Worm (Caenorhabditis elegans): Measurements from ENCODE around the gene T05B4.12.

ce11 chrV:4106688-4107087, 19.1 kb downstream of the T05B4.12 start:
- TF ChIP-seq snpc-4 (tag; optimal IDR thresholded peaks at IDR 0.05) (no peak), mdl-1 (tag; optimal IDR thresholded peaks at IDR 0.05) (no peak), F13H6.1 (tag; optimal IDR thresholded peaks at IDR 0.05) (no peak), egl-27 (tag; optimal IDR thresholded peaks at IDR 0.05) (no peak), ztf-11 (tag; optimal IDR thresholded peaks at IDR 0.05) (no peak), nhr-25 (tag; optimal IDR thresholded peaks at IDR 0.05) (no peak), blmp-1 (tag; optimal IDR thresholded peaks at IDR 0.05; ENCODE audit: insufficient read depth) (no peak), nhr-77 (tag; optimal IDR thresholded peaks at IDR 0.05) (no peak)
